Worm (Caenorhabditis elegans): Measurements from ENCODE around the gene T04F3.1.

DNA sequence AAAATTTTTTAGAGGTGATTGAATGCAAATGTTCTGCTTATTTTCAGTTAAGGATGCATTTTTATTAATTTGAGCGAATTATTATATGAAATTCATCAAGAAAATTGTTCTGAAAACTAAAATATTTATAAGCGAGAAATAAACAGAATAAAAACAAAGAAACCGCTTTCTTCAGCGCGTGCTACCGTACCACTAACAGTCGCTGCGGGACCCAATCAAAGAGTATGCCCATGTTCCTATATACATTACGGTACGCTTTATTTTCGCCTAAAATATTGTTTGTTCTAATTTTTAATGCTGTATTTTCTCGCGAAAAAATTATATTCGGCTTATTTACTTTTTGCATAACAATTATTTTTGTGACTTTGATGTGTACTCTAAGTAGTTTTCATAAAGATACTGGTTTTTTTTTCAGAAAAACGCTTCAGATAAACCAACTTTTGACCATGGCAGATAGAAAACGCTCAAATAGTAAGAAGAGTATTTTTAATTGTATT, 47.9 kb downstream of the T04F3.1 start, which contains the start of gene F55A11.8:
- TF ChIP-seq fkh-8 (tag; optimal IDR thresholded peaks at IDR 0.05) (no peak), skn-1 (tag; optimal IDR thresholded peaks at IDR 0.05) (no peak), nhr-47 (tag; optimal IDR thresholded peaks at IDR 0.05) (no peak), aly-2 (tag; optimal IDR thresholded peaks at IDR 0.05) (no peak), ceh-82 (tag; optimal IDR thresholded peaks at IDR 0.05) (no peak), sox-4 (tag; optimal IDR thresholded peaks at IDR 0.05) (no peak), jun-1 (tag; optimal IDR thresholded peaks at IDR 0.05) (no peak), ceh-88 (GFP tag; IDR thresholded peaks at IDR 0.05) (no peak), swsn-7 (tag; optimal IDR thresholded peaks at IDR 0.05) (no peak), lin-39 (tag; optimal IDR thresholded peaks at IDR 0.05) (no peak), tlp-1 (tag; optimal IDR thresholded peaks at IDR 0.05) (no peak), alr-1 (tag; optimal IDR thresholded peaks at IDR 0.05; ENCODE audit: borderline replicate concordance) (no peak), tbx-2 (tag; optimal IDR thresholded peaks at IDR 0.05) (no peak), unc-62 (GFP tag; optimal IDR thresholded peaks at IDR 0.05) (no peak)
